Worm (Caenorhabditis elegans): ENCODE results near the gene trap-2.

DNA sequence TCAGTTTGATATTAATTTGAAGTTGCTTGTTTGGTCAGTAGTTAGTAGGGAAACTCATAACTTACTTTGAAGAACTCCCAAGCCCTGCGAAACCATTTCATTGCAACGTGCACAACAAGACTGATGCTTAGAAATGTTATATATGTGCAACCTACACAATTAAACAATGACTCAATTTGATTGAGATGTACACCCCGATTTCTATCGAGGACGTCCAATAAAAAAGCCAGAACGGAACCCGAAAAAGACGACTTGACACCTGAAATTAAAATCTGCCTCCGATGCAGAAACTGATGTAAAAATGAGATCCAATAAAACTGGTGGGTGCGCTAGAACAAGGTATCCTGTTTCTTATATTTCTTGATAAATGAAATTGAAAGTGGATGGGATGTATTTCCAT, 17.0 kb upstream of the trap-2 start, which contains the start of gene T04G9.6:
- no peak for TF ChIP-seq fkh-10 (GFP tag; optimal IDR thresholded peaks at IDR 0.05)
- TF ChIP-seq ets-4 (tag; optimal IDR thresholded peaks at IDR 0.05) = no peak
- no peak for TF ChIP-seq nfya-1 (tag; optimal IDR thresholded peaks at IDR 0.05)
- TF ChIP-seq pqm-1 (tag; optimal IDR thresholded peaks at IDR 0.05) = no peak
- no peak for TF ChIP-seq elt-2 (tag; optimal IDR thresholded peaks at IDR 0.05)
- TF ChIP-seq ceh-14 (tag; optimal IDR thresholded peaks at IDR 0.05) = no peak
- no peak for TF ChIP-seq rnt-1 (tag; optimal IDR thresholded peaks at IDR 0.05)
- TF ChIP-seq dmd-4 (tag; optimal IDR thresholded peaks at IDR 0.05; ENCODE audit: borderline replicate concordance) = no peak
- TF ChIP-seq F13H6.1 (tag; optimal IDR thresholded peaks at IDR 0.05) = no peak

All from whole organism, late embryonic.